Worm (Caenorhabditis elegans): ENCODE results near the gene nhr-221.

nhr-221 gene

ce11 chrV:3578813-3579212, 43.7 kb upstream of the nhr-221 start, which contains the start of gene pygl-1:
Gene pygl-1, plus strand, starts transcription at chrV:3579023.
- TF ChIP-seq ztf-6 (GFP tag; IDR thresholded peaks at IDR 0.05) (no peak), egl-18 (GFP tag; IDR thresholded peaks at IDR 0.05) (no peak), F22D6.2 (tag; optimal IDR thresholded peaks at IDR 0.05) (no peak), snpc-3.4 (tag; optimal IDR thresholded peaks at IDR 0.05) (peak; percentile 89), cebp-1 (GFP tag; IDR thresholded peaks at IDR 0.05) (no peak), cebp-1 (tag; optimal IDR thresholded peaks at IDR 0.05) (no peak), mxl-1 (tag; optimal IDR thresholded peaks at IDR 0.05) (no peak), snpc-4 (GFP tag; optimal IDR thresholded peaks at IDR 0.05) (peak; percentile 27), snpc-4 (tag; optimal IDR thresholded peaks at IDR 0.05) (peak in 2 of 4 experiments; percentile 35 to 65), rpc-1 (optimal IDR thresholded peaks at IDR 0.05) (no peak), rpc-1 (tag; optimal IDR thresholded peaks at IDR 0.05) (no peak), F39B2.1 (GFP tag; IDR thresholded peaks at IDR 0.05) (no peak), gei-17 (GFP tag; optimal IDR thresholded peaks at IDR 0.05) (no peak), lag-1 (GFP tag; IDR thresholded peaks at IDR 0.05) (no peak), sea-2 (GFP tag; IDR thresholded peaks at IDR 0.05) (no peak), ama-1 (optimal IDR thresholded peaks at IDR 0.05) (no peak), ama-1 (GFP tag; optimal IDR thresholded peaks at IDR 0.05) (no peak), lsy-27 (tag; optimal IDR thresholded peaks at IDR 0.05; ENCODE audit: borderline replicate concordance, insufficient read depth) (no peak), nhr-90 (tag; optimal IDR thresholded peaks at IDR 0.05) (no peak), tlf-1 (GFP tag; optimal IDR thresholded peaks at IDR 0.05) (peak; percentile 94), nhr-27 (tag; optimal IDR thresholded peaks at IDR 0.05) (no peak), F57A8.1 (GFP tag; optimal IDR thresholded peaks at IDR 0.05) (no peak), attf-5 (GFP tag; optimal IDR thresholded peaks at IDR 0.05) (no peak), hsf-1 (GFP tag; IDR thresholded peaks at IDR 0.05) (peak; percentile 83), tbp1 (GFP tag; optimal IDR thresholded peaks at IDR 0.05) (peak; percentile 59), F33H1.4 (GFP tag; IDR thresholded peaks at IDR 0.05) (peak; percentile 86), ztf-22 (GFP tag; optimal IDR thresholded peaks at IDR 0.05) (no peak), sdz-38 (tag; optimal IDR thresholded peaks at IDR 0.05) (no peak), F49E8.2 (tag; optimal IDR thresholded peaks at IDR 0.05; ENCODE audit: insufficient read depth) (peak; percentile 61), mel-28 (tag; optimal IDR thresholded peaks at IDR 0.05; ENCODE audit: borderline replicate concordance) (no peak), dpl-1 (GFP tag; optimal IDR thresholded peaks at IDR 0.05) (peak; percentile 94), him-1 (tag; optimal IDR thresholded peaks at IDR 0.05) (peak; percentile 57), attf-6 (GFP tag; IDR thresholded peaks at IDR 0.05) (peak; percentile 81), let-607 (tag; optimal IDR thresholded peaks at IDR 0.05) (no peak), madf-10 (tag; optimal IDR thresholded peaks at IDR 0.05) (no peak), ztf-28 (GFP tag; IDR thresholded peaks at IDR 0.05) (peak; percentile 69; the same call in 1 of the 2 replicates), snpc-1.3 (tag; optimal IDR thresholded peaks at IDR 0.05; ENCODE audit: insufficient read depth) (peak; percentile 92), efl-1 (GFP tag; optimal IDR thresholded peaks at IDR 0.05) (peak; percentile 99), B0336.3 (GFP tag; IDR thresholded peaks at IDR 0.05) (peak; percentile 84), F55B11.4 (tag; optimal IDR thresholded peaks at IDR 0.05; ENCODE audit: borderline replicate concordance, insufficient read depth) (no peak), cebp-2 (GFP tag; IDR thresholded peaks at IDR 0.05) (no peak), snpc-1.1 (tag; optimal IDR thresholded peaks at IDR 0.05; ENCODE audit: insufficient read depth) (peak; percentile 63), Y53F4B.3 (GFP tag; IDR thresholded peaks at IDR 0.05) (no peak), dox-1 (GFP tag; IDR thresholded peaks at IDR 0.05) (peak; percentile 87), ztf-25 (GFP tag; IDR thresholded peaks at IDR 0.05) (no peak), attf-3 (GFP tag; conservative IDR thresholded peaks at IDR 0.05) (peak; percentile 84), mcd-1 (GFP tag; IDR thresholded peaks at IDR 0.05) (peak; percentile 73), T07F8.4 (tag; optimal IDR thresholded peaks at IDR 0.05) (no peak), ZK185.1 (tag; optimal IDR thresholded peaks at IDR 0.05; ENCODE audit: poor library complexity, severe bottlenecking) (no peak)

Data from whole organism, young adult.